Worm (Caenorhabditis elegans): ENCODE results near the gene pcdr-1.

pcdr-1 gene

DNA sequence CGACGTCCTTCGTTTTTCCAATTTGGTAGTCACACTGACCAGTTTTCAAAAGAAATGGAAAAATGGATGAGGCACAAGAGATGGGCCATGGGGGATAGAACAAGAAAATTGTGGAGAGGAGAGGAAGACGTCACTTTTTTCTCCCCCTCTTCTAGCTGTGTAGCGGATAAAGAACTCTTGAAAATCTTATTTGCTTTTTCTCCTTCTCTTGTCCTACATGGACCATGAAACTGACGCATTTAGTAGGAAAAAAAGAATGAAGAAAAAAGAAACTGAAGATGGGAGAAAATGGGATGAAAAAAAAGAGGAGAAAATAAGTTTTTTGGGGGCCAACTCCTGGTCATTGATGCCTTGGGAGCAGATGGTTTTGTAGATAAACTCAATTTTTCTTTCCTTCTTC, 32.6 kb upstream of the pcdr-1 start:
- no peak for TF ChIP-seq ama-1 (optimal IDR thresholded peaks at IDR 0.05)
- TF ChIP-seq egl-5 (tag; optimal IDR thresholded peaks at IDR 0.05) = peak; percentile 20
- peak; percentile 50 for TF ChIP-seq nfya-1 (tag; optimal IDR thresholded peaks at IDR 0.05; ENCODE audit: insufficient read depth)
- peak; percentile 17 for TF ChIP-seq elt-1 (tag; optimal IDR thresholded peaks at IDR 0.05)
- TF ChIP-seq fkh-10 (GFP tag; optimal IDR thresholded peaks at IDR 0.05) = peak; percentile 77

DNA sequence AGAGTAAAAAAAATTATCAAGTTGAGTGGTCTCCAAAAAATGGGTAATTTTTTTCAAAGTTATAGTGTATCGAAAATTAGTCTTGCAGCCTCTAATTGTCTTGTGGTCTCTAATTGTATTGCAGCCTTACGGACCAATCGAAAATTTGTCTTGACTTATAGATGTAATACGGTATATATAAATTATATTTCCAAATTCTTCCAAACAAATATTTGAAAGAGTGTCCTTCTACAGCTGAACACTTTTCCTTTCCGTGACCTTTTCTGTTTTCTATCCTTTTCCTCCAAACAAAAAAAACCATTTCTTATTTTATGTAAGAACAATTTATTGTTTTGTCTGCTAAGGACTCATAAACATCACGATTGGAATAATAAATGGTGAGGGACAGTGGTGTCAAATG, 26.0 kb upstream of the pcdr-1 start, which contains the start of gene K09E9.7:
Gene K09E9.7 (plus strand): TSS at position 301 of the 400 bp plus-strand sequence.
- TF ChIP-seq nhr-12 (tag; optimal IDR thresholded peaks at IDR 0.05) (no peak), nhr-237 (tag; optimal IDR thresholded peaks at IDR 0.05) (no peak), pha-4 (tag; optimal IDR thresholded peaks at IDR 0.05) (no peak), nfya-1 (tag; optimal IDR thresholded peaks at IDR 0.05; ENCODE audit: insufficient read depth) (no peak), egl-5 (tag; optimal IDR thresholded peaks at IDR 0.05) (no peak), ceh-16 (tag; optimal IDR thresholded peaks at IDR 0.05) (no peak)

DNA sequence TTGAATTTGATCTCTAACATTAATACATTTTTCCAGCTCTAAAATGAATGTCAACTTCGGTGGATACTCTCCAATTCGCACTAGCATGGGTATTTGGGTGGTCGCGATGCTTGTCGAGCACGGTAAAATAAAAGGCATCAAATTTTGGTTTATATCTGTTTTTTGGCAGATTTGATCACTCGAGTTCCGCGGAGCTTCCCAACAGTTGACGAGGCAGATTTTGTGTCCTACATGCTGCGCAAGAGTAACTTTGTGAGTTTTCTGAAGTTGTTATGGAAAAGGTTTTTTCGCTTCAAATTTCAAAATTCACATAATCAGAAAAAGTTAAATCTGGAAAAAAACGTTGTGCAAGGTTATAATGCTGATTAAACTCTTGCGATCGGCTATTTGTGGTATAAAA, 25.2 kb upstream of the pcdr-1 start:
- TF ChIP-seq aly-2 (tag; optimal IDR thresholded peaks at IDR 0.05) (no peak), egl-27 (tag; optimal IDR thresholded peaks at IDR 0.05) (no peak), mml-1 (tag; optimal IDR thresholded peaks at IDR 0.05) (no peak), skn-1 (tag; optimal IDR thresholded peaks at IDR 0.05) (no peak), nhr-12 (tag; optimal IDR thresholded peaks at IDR 0.05) (no peak), ceh-9 (tag; optimal IDR thresholded peaks at IDR 0.05) (no peak), zag-1 (tag; optimal IDR thresholded peaks at IDR 0.05) (no peak), pha-4 (tag; optimal IDR thresholded peaks at IDR 0.05) (no peak), unc-39 (tag; optimal IDR thresholded peaks at IDR 0.05) (no peak), nhr-237 (tag; optimal IDR thresholded peaks at IDR 0.05) (no peak), nhr-23 (tag; optimal IDR thresholded peaks at IDR 0.05) (no peak), ZK546.5 (tag; optimal IDR thresholded peaks at IDR 0.05) (no peak), nhr-67 (tag; optimal IDR thresholded peaks at IDR 0.05) (no peak), nhr-25 (tag; optimal IDR thresholded peaks at IDR 0.05) (no peak), pqm-1 (tag; optimal IDR thresholded peaks at IDR 0.05) (no peak), fkh-10 (GFP tag; optimal IDR thresholded peaks at IDR 0.05) (no peak), fos-1 (tag; optimal IDR thresholded peaks at IDR 0.05) (no peak), nhr-77 (tag; optimal IDR thresholded peaks at IDR 0.05) (no peak), ama-1 (optimal IDR thresholded peaks at IDR 0.05) (no peak)

DNA sequence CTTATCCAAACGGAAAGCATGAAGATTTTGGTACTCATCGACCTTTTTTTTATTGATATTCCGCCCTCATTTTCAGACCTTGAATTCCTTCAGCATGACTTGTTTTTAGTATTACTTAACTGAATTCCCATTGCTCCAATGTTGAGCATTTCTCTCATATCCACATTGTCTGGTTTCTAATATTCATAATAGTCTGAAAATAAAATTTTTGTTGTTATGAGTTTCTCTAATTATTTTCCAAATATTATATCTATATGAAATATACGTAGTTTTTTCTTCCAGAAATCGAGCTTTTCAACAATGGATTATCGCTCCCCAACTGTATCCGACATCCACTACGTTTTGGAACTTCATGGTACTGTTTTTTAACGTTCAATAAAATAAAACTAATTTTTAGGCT, 23.9 kb upstream of the pcdr-1 start, which contains the start of gene H08J19.1:
Gene H08J19.1 (plus strand): TSS at position 301 of the 400 bp plus-strand sequence.
- TF ChIP-seq nhr-76 (tag; optimal IDR thresholded peaks at IDR 0.05) (no peak), egl-27 (tag; optimal IDR thresholded peaks at IDR 0.05) (no peak), fkh-10 (GFP tag; optimal IDR thresholded peaks at IDR 0.05) (no peak), snpc-4 (tag; optimal IDR thresholded peaks at IDR 0.05) (no peak), nhr-12 (tag; optimal IDR thresholded peaks at IDR 0.05) (no peak), egl-5 (tag; optimal IDR thresholded peaks at IDR 0.05) (no peak), lsy-12 (tag; optimal IDR thresholded peaks at IDR 0.05) (no peak), ama-1 (optimal IDR thresholded peaks at IDR 0.05) (no peak), elt-2 (tag; optimal IDR thresholded peaks at IDR 0.05) (no peak), mdl-1 (tag; optimal IDR thresholded peaks at IDR 0.05) (no peak)

DNA sequence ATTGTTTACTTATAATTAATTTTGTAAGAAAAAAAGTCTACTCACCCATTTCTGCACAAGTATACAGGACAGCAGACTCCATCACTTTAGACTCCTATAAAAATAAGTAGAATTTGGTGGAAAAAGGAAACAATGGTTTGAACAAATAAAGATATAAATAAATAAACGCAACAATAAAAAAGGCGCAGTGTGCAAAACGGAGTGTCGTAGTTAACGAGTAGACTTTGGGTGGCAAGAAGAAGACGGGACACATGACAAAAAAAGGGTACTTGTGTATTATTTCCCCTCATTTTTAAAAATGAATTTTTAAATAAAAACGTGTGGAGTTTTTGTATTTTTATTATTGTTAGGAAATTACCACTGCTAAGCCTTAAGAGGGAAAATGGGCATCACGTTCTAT, 19.3 kb upstream of the pcdr-1 start, which contains the start of gene F59D12.5:
Gene F59D12.5 (minus strand): TSS at position 94 of the 400 bp plus-strand sequence.
- TF ChIP-seq tbx-2 (tag; optimal IDR thresholded peaks at IDR 0.05) (no peak), nhr-43 (tag; optimal IDR thresholded peaks at IDR 0.05; ENCODE audit: poor library complexity, severe bottlenecking) (no peak), nfya-1 (tag; optimal IDR thresholded peaks at IDR 0.05; ENCODE audit: insufficient read depth) (peak; percentile 35), nhr-11 (tag; optimal IDR thresholded peaks at IDR 0.05) (no peak), mml-1 (tag; optimal IDR thresholded peaks at IDR 0.05) (no peak), egl-5 (tag; optimal IDR thresholded peaks at IDR 0.05) (peak; percentile 9), zag-1 (tag; optimal IDR thresholded peaks at IDR 0.05) (no peak), pha-4 (tag; optimal IDR thresholded peaks at IDR 0.05) (peak; percentile 78), unc-39 (tag; optimal IDR thresholded peaks at IDR 0.05) (no peak), snpc-4 (tag; optimal IDR thresholded peaks at IDR 0.05) (no peak)

DNA sequence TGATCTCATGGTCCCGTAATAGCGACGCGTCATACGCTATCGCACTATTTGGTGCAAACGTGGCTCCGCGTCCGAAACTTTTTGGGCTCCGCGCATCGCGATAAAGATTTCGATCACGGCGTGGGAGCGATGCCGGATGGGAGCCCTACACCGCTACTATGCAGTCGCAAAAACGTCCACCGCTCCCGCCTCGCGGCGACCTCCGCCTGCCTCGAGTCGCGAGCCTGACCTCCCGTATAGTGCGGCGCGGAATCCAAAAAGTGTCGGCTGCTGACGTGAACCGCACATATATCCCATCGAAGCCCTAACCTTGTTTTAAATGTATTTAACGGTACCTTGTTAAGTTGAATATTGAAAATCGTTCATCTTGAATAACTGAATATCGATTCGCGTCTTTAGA, 16.1 kb upstream of the pcdr-1 start:
- TF ChIP-seq egl-5 (tag; optimal IDR thresholded peaks at IDR 0.05) (no peak), nhr-76 (tag; optimal IDR thresholded peaks at IDR 0.05) (no peak), lin-39 (tag; optimal IDR thresholded peaks at IDR 0.05) (no peak), nfya-1 (tag; optimal IDR thresholded peaks at IDR 0.05; ENCODE audit: insufficient read depth) (no peak), nhr-67 (tag; optimal IDR thresholded peaks at IDR 0.05) (no peak), eor-1 (tag; optimal IDR thresholded peaks at IDR 0.05) (no peak), ZK546.5 (tag; optimal IDR thresholded peaks at IDR 0.05) (no peak), zag-1 (tag; optimal IDR thresholded peaks at IDR 0.05) (no peak), nhr-28 (tag; optimal IDR thresholded peaks at IDR 0.05) (no peak), elt-3 (tag; optimal IDR thresholded peaks at IDR 0.05) (no peak), nhr-77 (tag; optimal IDR thresholded peaks at IDR 0.05) (no peak), fos-1 (tag; optimal IDR thresholded peaks at IDR 0.05) (no peak), ztf-4 (tag; optimal IDR thresholded peaks at IDR 0.05) (no peak), nhr-237 (tag; optimal IDR thresholded peaks at IDR 0.05) (no peak), skn-1 (tag; optimal IDR thresholded peaks at IDR 0.05) (no peak), tbx-2 (tag; optimal IDR thresholded peaks at IDR 0.05) (no peak), ztf-11 (tag; optimal IDR thresholded peaks at IDR 0.05) (no peak), nhr-25 (tag; optimal IDR thresholded peaks at IDR 0.05) (no peak)

Data from whole organism, L3 larva.